Worm (Caenorhabditis elegans) whole organism, young adult: ENCODE results near the gene cbp-1.

Source experiments
- B0261.1 ChIP-seq: sonication (generic microtip); optimal IDR thresholded peaks from 2 replicates; lab custom pipeline; 2016; ENCODE audit warnings: mild to moderate bottlenecking, missing genetic modification characterization, moderate library complexity, missing compliant biosample characterization
- B0336.3 ChIP-seq: fragments of 200-800 bp; sonication (Bioruptor generic); IDR thresholded peaks from 2 replicates; pipeline ENCODE4 v1.3.6; 2022; ENCODE audit warnings: missing genetic modification characterization, missing compliant biosample characterization
- C17E4.6 ChIP-seq: fragments of 200-800 bp; sonication (Bioruptor generic); IDR thresholded peaks from 2 replicates; pipeline ENCODE4 v1.3.6; 2022; ENCODE audit warnings: missing genetic modification reagents, missing genetic modification characterization, missing compliant biosample characterization
- T07F8.4 ChIP-seq: sonication (generic microtip); optimal IDR thresholded peaks from 2 replicates; lab custom pipeline; 2016; ENCODE audit warnings: mild to moderate bottlenecking, missing genetic modification characterization, moderate library complexity, missing compliant biosample characterization
- Y53F4B.3 ChIP-seq: fragments of 200-800 bp; sonication (Bioruptor generic); IDR thresholded peaks from 2 replicates; pipeline ENCODE4 v1.3.6; 2022; ENCODE audit warnings: missing genetic modification reagents, missing genetic modification characterization, missing compliant biosample characterization
- Y67H2A.10 ChIP-seq: fragments of 200-800 bp; sonication (Bioruptor generic); conservative IDR thresholded peaks from 2 replicates; pipeline ENCODE4 v1.3.6; 2022; ENCODE audit warnings: missing genetic modification reagents, missing genetic modification characterization, missing compliant biosample characterization
- akir-1 ChIP-seq: fragments of 200-800 bp; sonication (Bioruptor generic); optimal IDR thresholded peaks from 2 replicates; lab custom pipeline; 2018; ENCODE audit warnings: mild to moderate bottlenecking, missing genetic modification characterization, moderate library complexity, missing compliant biosample characterization
- ama-1 ChIP-seq, 3 experiments: fragments of 150-350 bp in 1 of 3; sonication (generic microtip) in 2 of 3; optimal IDR thresholded peaks; 2 replicates each; lab custom pipeline; 2014 to 2018; ENCODE audit warnings: missing biosample characterization in 2 of 3, missing genetic modification characterization in 2 of 3, missing genetic modification reagents in 2 of 3
- athp-1 ChIP-seq: sonication (generic microtip); optimal IDR thresholded peaks from 2 replicates; lab custom pipeline; 2017; ENCODE audit warnings: mild to moderate bottlenecking, missing genetic modification characterization, missing compliant biosample characterization
- bed-1 ChIP-seq: fragments of 200-800 bp; sonication (Bioruptor generic); IDR thresholded peaks from 2 replicates; pipeline ENCODE4 v1.3.6; 2022; ENCODE audit warnings: missing genetic modification reagents, missing genetic modification characterization, missing compliant biosample characterization
- cebp-1 ChIP-seq, 2 experiments: fragments of 200-800 bp in 1 of 2; sonication (Bioruptor generic) in 1 of 2; sonication (generic microtip) in 1 of 2; IDR thresholded peaks in 1 of 2; optimal IDR thresholded peaks in 1 of 2; 2 replicates each; pipeline versions ENCODE4 v1.3.6 to Lab custom; 2017 to 2022; ENCODE audit warnings: missing compliant biosample characterization in 2 of 2, missing genetic modification characterization in 2 of 2, mild to moderate bottlenecking in 1 of 2, missing genetic modification reagents in 1 of 2, moderate library complexity in 1 of 2
- cebp-2 ChIP-seq: fragments of 200-800 bp; sonication (Bioruptor generic); IDR thresholded peaks from 2 replicates; pipeline ENCODE4 v1.3.6; 2022; ENCODE audit warnings: missing genetic modification characterization, missing compliant biosample characterization
- ceh-27 ChIP-seq: fragments of 200-800 bp; sonication (Bioruptor generic); optimal IDR thresholded peaks from 2 replicates; lab custom pipeline; 2018; ENCODE audit warnings: mild to moderate bottlenecking, missing genetic modification characterization, moderate library complexity, missing compliant biosample characterization
- ceh-58 ChIP-seq: fragments of 200-800 bp; sonication (Bioruptor generic); IDR thresholded peaks from 2 replicates; pipeline ENCODE4 v1.3.6; 2022; ENCODE audit warnings: missing genetic modification characterization, missing compliant biosample characterization
- chd-7 ChIP-seq: sonication (generic microtip); optimal IDR thresholded peaks from 2 replicates; lab custom pipeline; 2016; ENCODE audit warnings: mild to moderate bottlenecking, missing genetic modification characterization, moderate library complexity, missing compliant biosample characterization
- dox-1 ChIP-seq: fragments of 200-800 bp; sonication (Bioruptor generic); IDR thresholded peaks from 2 replicates; pipeline ENCODE4 v1.3.6; 2022; ENCODE audit warnings: missing genetic modification reagents, missing genetic modification characterization, missing compliant biosample characterization
- dpl-1 ChIP-seq: fragments of 150-350 bp; optimal IDR thresholded peaks from 2 replicates; lab custom pipeline; 2014; ENCODE audit warnings: missing biosample characterization, missing genetic modification reagents, missing genetic modification characterization
- egl-18 ChIP-seq: fragments of 200-800 bp; sonication (Bioruptor generic); IDR thresholded peaks from 2 replicates; pipeline ENCODE4 v1.3.6; 2022; ENCODE audit warnings: missing genetic modification reagents, missing genetic modification characterization, missing compliant biosample characterization
- him-1 ChIP-seq: sonication (generic microtip); optimal IDR thresholded peaks from 2 replicates; lab custom pipeline; 2016; ENCODE audit warnings: missing genotype, missing genetic modification reagents, missing genetic modification characterization, missing compliant biosample characterization
- hlh-26 ChIP-seq: fragments of 200-800 bp; sonication (Bioruptor generic); conservative IDR thresholded peaks from 2 replicates; pipeline ENCODE4 v1.3.6; 2022; ENCODE audit warnings: missing genetic modification reagents, missing genetic modification characterization, missing compliant biosample characterization
- hmg-1.2 ChIP-seq: fragments of 200-800 bp; sonication (Bioruptor generic); IDR thresholded peaks from 2 replicates; pipeline ENCODE4 v1.3.6; 2022; ENCODE audit warnings: missing genetic modification reagents, missing genetic modification characterization, missing compliant biosample characterization
- hmg-20 ChIP-seq: fragments of 200-800 bp; sonication (Bioruptor generic); IDR thresholded peaks from 2 replicates; pipeline ENCODE4 v1.3.6; 2022; ENCODE audit warnings: missing genetic modification reagents, missing genetic modification characterization, missing compliant biosample characterization
- hrde-1 ChIP-seq: sonication (generic microtip); optimal IDR thresholded peaks from 2 replicates; lab custom pipeline; 2016; ENCODE audit warnings: missing genetic modification characterization, mild to moderate bottlenecking, missing compliant biosample characterization, moderate library complexity, missing genotype, missing genetic modification reagents, borderline replicate concordance
- hsf-1 ChIP-seq: fragments of 200-800 bp; sonication (Bioruptor generic); IDR thresholded peaks from 2 replicates; pipeline ENCODE4 v1.3.6; 2022; ENCODE audit warnings: missing genetic modification reagents, missing genetic modification characterization, missing compliant biosample characterization
- lin-35 ChIP-seq, 3 experiments: fragments of 150-350 bp in 2 of 3; sonication (generic microtip) in 1 of 3; optimal IDR thresholded peaks; 2 replicates each; lab custom pipeline; 2014 to 2018; ENCODE audit warnings: missing biosample characterization in 3 of 3, missing genetic modification characterization in 3 of 3, missing genetic modification reagents in 3 of 3
- lir-1 ChIP-seq: fragments of 200-800 bp; sonication (Bioruptor generic); conservative IDR thresholded peaks from 2 replicates; pipeline ENCODE4 v1.3.6; 2022; ENCODE audit warnings: missing genetic modification reagents, missing genetic modification characterization, missing compliant biosample characterization
- madf-10 ChIP-seq: sonication (generic microtip); optimal IDR thresholded peaks from 2 replicates; lab custom pipeline; 2016; ENCODE audit warnings: mild to moderate bottlenecking, missing genetic modification characterization, missing compliant biosample characterization
- madf-3 ChIP-seq: fragments of 200-800 bp; sonication (Bioruptor generic); IDR thresholded peaks from 2 replicates; pipeline ENCODE4 v1.3.6; 2022; ENCODE audit warnings: missing genetic modification reagents, missing genetic modification characterization, missing compliant biosample characterization
- madf-6 ChIP-seq: fragments of 200-800 bp; sonication (Bioruptor generic); IDR thresholded peaks from 2 replicates; pipeline ENCODE4 v1.3.6; 2022; ENCODE audit warnings: missing genetic modification reagents, missing genetic modification characterization, missing compliant biosample characterization
- madf-8 ChIP-seq: fragments of 200-800 bp; sonication (Bioruptor generic); conservative IDR thresholded peaks from 2 replicates; pipeline ENCODE4 v1.3.6; 2022; ENCODE audit warnings: missing genetic modification reagents, missing genetic modification characterization, missing compliant biosample characterization
- mcd-1 ChIP-seq: fragments of 200-800 bp; sonication (Bioruptor generic); IDR thresholded peaks from 2 replicates; pipeline ENCODE4 v1.3.6; 2022; ENCODE audit warnings: missing genetic modification reagents, missing genetic modification characterization, missing compliant biosample characterization
- nhr-120 ChIP-seq: fragments of 200-800 bp; sonication (Bioruptor generic); IDR thresholded peaks from 2 replicates; pipeline ENCODE4 v1.3.6; 2022; ENCODE audit warnings: missing genetic modification characterization, missing compliant biosample characterization
- nhr-80 ChIP-seq: sonication (generic microtip); optimal IDR thresholded peaks from 2 replicates; lab custom pipeline; 2016; ENCODE audit warnings: missing genetic modification characterization, missing compliant biosample characterization
- pbrm-1 ChIP-seq: fragments of 200-800 bp; sonication (Bioruptor generic); IDR thresholded peaks from 2 replicates; pipeline ENCODE4 v1.3.6; 2022; ENCODE audit warnings: missing genetic modification reagents, missing genetic modification characterization, missing compliant biosample characterization
- snpc-1.3 ChIP-seq: sonication (generic microtip); optimal IDR thresholded peaks from 2 replicates; lab custom pipeline; 2017; ENCODE audit warnings: missing genetic modification characterization, mild to moderate bottlenecking, missing compliant biosample characterization, antibody characterized with exemption, moderate library complexity, missing genotype, missing genetic modification reagents; ENCODE audit not compliant: insufficient read depth
- snpc-3.4 ChIP-seq: sonication (generic microtip); optimal IDR thresholded peaks from 2 replicates; lab custom pipeline; 2017; ENCODE audit warnings: missing genetic modification characterization, mild to moderate bottlenecking, missing compliant biosample characterization, antibody characterized with exemption, moderate library complexity, missing genotype, missing genetic modification reagents
- somi-1 ChIP-seq: fragments of 200-800 bp; sonication (Bioruptor generic); optimal IDR thresholded peaks from 2 replicates; lab custom pipeline; 2018; ENCODE audit warnings: mild to moderate bottlenecking, missing genetic modification characterization, missing compliant biosample characterization
- tbx-9 ChIP-seq: sonication (generic microtip); optimal IDR thresholded peaks from 2 replicates; lab custom pipeline; 2016; ENCODE audit warnings: borderline replicate concordance, missing genetic modification characterization, inconsistent platforms, missing compliant biosample characterization
- unc-62 ChIP-seq: fragments of 150-350 bp; optimal IDR thresholded peaks from 2 replicates; lab custom pipeline; 2014; ENCODE audit warnings: missing biosample characterization, missing genetic modification reagents, missing genetic modification characterization
- xnd-1 ChIP-seq: sonication (generic microtip); optimal IDR thresholded peaks from 2 replicates; lab custom pipeline; 2016; ENCODE audit warnings: missing genotype, missing genetic modification reagents, missing genetic modification characterization, missing compliant biosample characterization
- zim-3 ChIP-seq: sonication (generic microtip); optimal IDR thresholded peaks from 2 replicates; lab custom pipeline; 2017; ENCODE audit warnings: mild to moderate bottlenecking, missing genetic modification characterization, moderate library complexity, missing compliant biosample characterization
- ztf-18 ChIP-seq: sonication (generic microtip); optimal IDR thresholded peaks from 2 replicates; lab custom pipeline; 2016; ENCODE audit warnings: missing genotype, mild to moderate bottlenecking, missing genetic modification characterization, missing compliant biosample characterization
- ztf-22 ChIP-seq: fragments of 200-800 bp; sonication (Bioruptor generic); optimal IDR thresholded peaks from 2 replicates; lab custom pipeline; 2018; ENCODE audit warnings: mild to moderate bottlenecking, missing genetic modification characterization, moderate library complexity, missing compliant biosample characterization
- ztf-25 ChIP-seq: fragments of 200-800 bp; sonication (Bioruptor generic); IDR thresholded peaks from 2 replicates; pipeline ENCODE4 v1.3.6; 2022; ENCODE audit warnings: missing genetic modification reagents, missing genetic modification characterization, missing compliant biosample characterization
- ztf-6 ChIP-seq: fragments of 200-800 bp; sonication (Bioruptor generic); IDR thresholded peaks from 2 replicates; pipeline ENCODE4 v1.3.6; 2022; ENCODE audit warnings: missing genetic modification reagents, missing genetic modification characterization, missing compliant biosample characterization

Gene cbp-1

DNA sequence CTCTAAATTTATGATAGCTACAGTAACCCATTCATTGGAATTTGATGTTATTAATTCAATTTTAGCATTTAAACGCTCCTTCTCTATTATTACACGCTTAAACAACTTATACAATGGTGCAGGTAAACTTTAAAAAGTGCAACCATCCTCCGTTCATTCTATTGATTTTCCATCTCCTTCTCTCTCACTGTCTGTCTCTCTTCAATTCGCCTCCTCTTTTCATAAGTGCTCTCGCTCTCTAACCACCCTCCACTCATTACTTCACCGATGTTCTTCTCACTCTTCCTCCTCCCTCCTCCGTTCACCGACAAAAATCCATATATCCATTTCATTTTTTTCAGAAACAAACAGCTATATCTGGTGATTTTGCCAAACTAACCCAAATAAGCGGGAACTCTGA lies at the start of gene cbp-1:
cbp-1 (plus strand) TSS at position 335 of the 400 bp plus-strand sequence.
- TF ChIP-seq ztf-25 (GFP tag; lab: Robert Waterston, UW) = no peak
- no peak for TF ChIP-seq ceh-27 (GFP tag; lab: Kevin White, UChicago)
- no peak for TF ChIP-seq snpc-3.4
- no peak for TF ChIP-seq hlh-26
- no peak for TF ChIP-seq xnd-1 (tag; lab: Kevin White, UChicago)
- TF ChIP-seq mcd-1 (GFP tag; lab: Robert Waterston, UW) = 0 out of 2 replicates have a peak, but pooled peaks have one; percentile 5
- no peak for TF ChIP-seq ztf-18 (tag; lab: Kevin White, UChicago)
- TF ChIP-seq athp-1 (tag; lab: Kevin White, UChicago) = no peak
- TF ChIP-seq madf-8 (GFP tag; lab: Robert Waterston, UW) = no peak
- TF ChIP-seq madf-3 (GFP tag; lab: Robert Waterston, UW) = 0 out of 2 replicates have a peak, but pooled peaks have one; percentile 58
- peak; percentile 90 for TF ChIP-seq hmg-1.2 (GFP tag; lab: Robert Waterston, UW)
- no peak for TF ChIP-seq nhr-80 (tag; lab: Kevin White, UChicago)
- 0 out of 2 replicates have a peak, but pooled peaks have one; percentile 11 for TF ChIP-seq pbrm-1 (GFP tag; lab: Robert Waterston, UW)
- no peak for TF ChIP-seq hrde-1 (tag; lab: Kevin White, UChicago)
- TF ChIP-seq tbx-9 = no peak
- TF ChIP-seq T07F8.4 (tag; lab: Kevin White, UChicago) = no peak
- TF ChIP-seq B0261.1 (tag; lab: Kevin White, UChicago) = no peak
- no peak for TF ChIP-seq cebp-1 (GFP tag; IDR thresholded peaks at IDR 0.05; lab: Robert Waterston, UW)
- no peak for TF ChIP-seq cebp-1 (tag; optimal IDR thresholded peaks at IDR 0.05; lab: Kevin White, UChicago)
- TF ChIP-seq lin-35 (GFP tag; optimal IDR thresholded peaks at IDR 0.05; lab: Kevin White, UChicago) = no peak
- TF ChIP-seq cebp-2 (GFP tag; lab: Robert Waterston, UW) = no peak
- TF ChIP-seq, all 124 proteins: peak for 4

DNA sequence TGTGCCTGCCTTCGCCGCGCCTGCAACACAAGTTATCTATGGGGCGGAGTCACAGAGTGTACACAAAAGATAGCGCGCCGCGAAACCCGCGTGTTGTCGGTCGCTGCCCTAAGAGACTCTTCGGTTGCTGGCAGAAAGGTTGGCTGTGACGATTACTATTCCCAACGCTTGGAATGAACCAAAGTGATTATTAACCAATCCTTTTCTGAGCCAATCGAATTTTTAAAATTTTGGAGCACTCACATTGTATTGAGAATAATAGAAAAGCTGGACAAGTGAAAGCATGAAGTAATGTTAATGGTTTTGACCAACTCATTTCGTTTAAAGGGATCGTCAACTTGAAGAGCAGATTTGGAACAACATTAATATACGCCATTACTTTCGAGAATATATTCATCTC lies 49.1 kb upstream of the cbp-1 start:
- TF ChIP-seq B0336.3 (GFP tag; lab: Robert Waterston, UW) = peak; percentile 87
- TF ChIP-seq madf-8 (GFP tag; lab: Robert Waterston, UW) = peak; percentile 37; the same call in 1 of the 2 replicates
- TF ChIP-seq C17E4.6 = peak; percentile 55; the same call in 1 of the 2 replicates
- TF ChIP-seq somi-1 = no peak
- no peak for TF ChIP-seq nhr-120
- no peak for TF ChIP-seq ztf-6
- TF ChIP-seq hmg-20 (GFP tag; lab: Robert Waterston, UW) = no peak
- TF ChIP-seq ceh-58 (GFP tag; lab: Robert Waterston, UW) = no peak
- no peak for TF ChIP-seq T07F8.4 (tag; lab: Kevin White, UChicago)
- TF ChIP-seq madf-10 = no peak
- TF ChIP-seq dox-1 (GFP tag; lab: Robert Waterston, UW) = no peak; the same call in 1 of the 2 replicates
- TF ChIP-seq madf-6 (GFP tag; lab: Robert Waterston, UW) = peak; percentile 92
- peak; percentile 95 for TF ChIP-seq pbrm-1 (GFP tag; lab: Robert Waterston, UW)
- peak; percentile 40 for TF ChIP-seq zim-3 (tag; lab: Kevin White, UChicago)
- TF ChIP-seq athp-1 (tag; lab: Kevin White, UChicago) = no peak
- no peak for TF ChIP-seq ztf-22 (GFP tag; lab: Kevin White, UChicago)
- 0 out of 2 replicates have a peak, but pooled peaks have one; percentile 26 for TF ChIP-seq hsf-1 (GFP tag; lab: Robert Waterston, UW)
- TF ChIP-seq madf-3 (GFP tag; lab: Robert Waterston, UW) = no peak
- TF ChIP-seq chd-7 = no peak
- no peak for TF ChIP-seq dpl-1 (GFP tag; lab: Kevin White, UChicago)
- TF ChIP-seq ama-1 (optimal IDR thresholded peaks at IDR 0.05; lab: Kevin White, UChicago) = peak; percentile 95
- no peak for TF ChIP-seq ama-1 (GFP tag; optimal IDR thresholded peaks at IDR 0.05; lab: Kevin White, UChicago)
- no peak for TF ChIP-seq ceh-27 (GFP tag; lab: Kevin White, UChicago)
- peak; percentile 97 for TF ChIP-seq him-1 (tag; lab: Kevin White, UChicago)
- TF ChIP-seq egl-18 = no peak
- TF ChIP-seq Y53F4B.3 = no peak
- TF ChIP-seq Y67H2A.10 (GFP tag; lab: Robert Waterston, UW) = no peak
- no peak for TF ChIP-seq lir-1 (GFP tag; lab: Robert Waterston, UW)
- no peak for TF ChIP-seq bed-1
- peak; percentile 20 for TF ChIP-seq akir-1
- TF ChIP-seq unc-62 = no peak
- TF ChIP-seq snpc-1.3 (tag; lab: Kevin White, UChicago) = peak; percentile 94
